Worm (Caenorhabditis elegans) whole organism, L2 larva: Measurements from ENCODE around the gene sra-27.

Experiments used
- C34F6.9 ChIP-seq: fragments of 150-350 bp; optimal IDR thresholded peaks from 2 replicates; lab custom pipeline; 2014; ENCODE audit warnings: missing biosample characterization, missing genetic modification characterization
- F13H6.1 ChIP-seq: sonication (generic microtip); optimal IDR thresholded peaks from 2 replicates; lab custom pipeline; 2016; ENCODE audit warnings: missing genetic modification characterization, missing compliant biosample characterization
- Y55F3AM.14 ChIP-seq: fragments of 200-800 bp; sonication (Bioruptor generic); optimal IDR thresholded peaks from 2 replicates; lab custom pipeline; 2018; ENCODE audit warnings: mild to moderate bottlenecking, missing genetic modification characterization, missing compliant biosample characterization
- ZK546.5 ChIP-seq: sonication (generic microtip); optimal IDR thresholded peaks from 2 replicates; lab custom pipeline; 2017; ENCODE audit warnings: missing biosample characterization, missing genetic modification characterization
- alr-1 ChIP-seq: fragments of 150-350 bp; optimal IDR thresholded peaks from 2 replicates; lab custom pipeline; 2014; ENCODE audit warnings: missing biosample characterization, missing genetic modification characterization
- aly-2 ChIP-seq: fragments of 150-350 bp; optimal IDR thresholded peaks from 2 replicates; lab custom pipeline; 2014; ENCODE audit warnings: missing biosample characterization, missing genetic modification characterization
- ama-1 ChIP-seq: fragments of 150-350 bp; optimal IDR thresholded peaks from 2 replicates; lab custom pipeline; 2018; ENCODE audit warnings: inconsistent platforms
- ceh-16 ChIP-seq: fragments of 150-350 bp; optimal IDR thresholded peaks from 2 replicates; lab custom pipeline; 2014; ENCODE audit warnings: missing biosample characterization, missing genetic modification characterization
- crh-2 ChIP-seq: sonication (generic microtip); optimal IDR thresholded peaks from 2 replicates; lab custom pipeline; 2017; ENCODE audit warnings: missing biosample characterization, missing genetic modification characterization
- dmd-4 ChIP-seq: sonication (generic microtip); optimal IDR thresholded peaks from 2 replicates; lab custom pipeline; 2017; ENCODE audit warnings: missing biosample characterization, missing genetic modification characterization
- elt-1 ChIP-seq: fragments of 150-350 bp; optimal IDR thresholded peaks from 2 replicates; lab custom pipeline; 2014; ENCODE audit warnings: missing biosample characterization, missing genetic modification characterization
- gmeb-1 ChIP-seq: fragments of 150-350 bp; optimal IDR thresholded peaks from 2 replicates; lab custom pipeline; 2014; ENCODE audit warnings: missing biosample characterization, missing genetic modification characterization
- lin-11 ChIP-seq: fragments of 150-350 bp; sonication (generic microtip); optimal IDR thresholded peaks from 2 replicates; lab custom pipeline; 2014; ENCODE audit warnings: missing biosample characterization, missing genetic modification characterization, inconsistent platforms, mixed read lengths
- lin-13 ChIP-seq: fragments of 150-350 bp; optimal IDR thresholded peaks from 2 replicates; lab custom pipeline; 2014; ENCODE audit warnings: missing biosample characterization, missing genetic modification reagents, missing genetic modification characterization
- lsy-2 ChIP-seq, 2 experiments: fragments of 150-350 bp in 1 of 2; sonication (generic microtip) in 1 of 2; optimal IDR thresholded peaks; 2 replicates each; lab custom pipeline; 2014 to 2017; ENCODE audit warnings: missing biosample characterization in 2 of 2, missing genetic modification characterization in 2 of 2
- mab-5 ChIP-seq: fragments of 150-350 bp; optimal IDR thresholded peaks from 2 replicates; lab custom pipeline; 2014; ENCODE audit warnings: missing biosample characterization, missing genetic modification characterization
- mbf-1 ChIP-seq: sonication (generic microtip); optimal IDR thresholded peaks from 2 replicates; lab custom pipeline; 2017; ENCODE audit warnings: missing biosample characterization, missing genetic modification characterization
- mdl-1 ChIP-seq, 2 experiments: fragments of 150-350 bp in 1 of 2; sonication (generic microtip) in 1 of 2; optimal IDR thresholded peaks; 2 replicates each; lab custom pipeline; 2017; ENCODE audit warnings: missing biosample characterization in 2 of 2, missing genetic modification characterization in 2 of 2
- nhr-11 ChIP-seq: fragments of 150-350 bp; optimal IDR thresholded peaks from 2 replicates; lab custom pipeline; 2014; ENCODE audit warnings: missing biosample characterization, missing genetic modification characterization
- nhr-12 ChIP-seq: fragments of 150-350 bp; optimal IDR thresholded peaks from 2 replicates; lab custom pipeline; 2014; ENCODE audit warnings: missing biosample characterization, missing genetic modification characterization
- nhr-129 ChIP-seq: fragments of 150-350 bp; optimal IDR thresholded peaks from 2 replicates; lab custom pipeline; 2014; ENCODE audit warnings: missing biosample characterization, missing genetic modification characterization
- nhr-23 ChIP-seq: fragments of 150-350 bp; optimal IDR thresholded peaks from 2 replicates; lab custom pipeline; 2014; ENCODE audit warnings: missing biosample characterization, missing genetic modification reagents, missing genetic modification characterization
- nhr-237 ChIP-seq: fragments of 150-350 bp; optimal IDR thresholded peaks from 2 replicates; lab custom pipeline; 2014; ENCODE audit warnings: missing biosample characterization, missing genetic modification characterization
- nhr-25 ChIP-seq: fragments of 150-350 bp; sonication (generic microtip); optimal IDR thresholded peaks from 3 replicates; lab custom pipeline; 2014; ENCODE audit warnings: missing biosample characterization, missing genetic modification characterization
- nhr-6 ChIP-seq: fragments of 150-350 bp; optimal IDR thresholded peaks from 2 replicates; lab custom pipeline; 2014; ENCODE audit warnings: missing biosample characterization, missing genetic modification characterization
- nhr-77 ChIP-seq: fragments of 150-350 bp; optimal IDR thresholded peaks from 2 replicates; lab custom pipeline; 2014; ENCODE audit warnings: missing biosample characterization, missing genetic modification characterization
- sma-3 ChIP-seq: sonication (generic microtip); optimal IDR thresholded peaks from 2 replicates; lab custom pipeline; 2016; ENCODE audit warnings: missing genetic modification reagents, missing genetic modification characterization, missing compliant biosample characterization
- sma-9 ChIP-seq, 2 experiments: fragments of 150-350 bp in 1 of 2; sonication (generic microtip) in 1 of 2; optimal IDR thresholded peaks; 2 replicates each; lab custom pipeline; 2014 to 2016; ENCODE audit warnings: missing genetic modification characterization in 2 of 2, mild to moderate bottlenecking in 1 of 2, missing biosample characterization in 1 of 2, missing compliant biosample characterization in 1 of 2, missing genetic modification reagents in 1 of 2, moderate library complexity in 1 of 2
- unc-55 ChIP-seq: fragments of 150-350 bp; sonication (generic microtip); optimal IDR thresholded peaks from 3 replicates; lab custom pipeline; 2014; ENCODE audit warnings: missing biosample characterization, missing genetic modification reagents, missing genetic modification characterization
- ztf-4 ChIP-seq: fragments of 150-350 bp; optimal IDR thresholded peaks from 2 replicates; lab custom pipeline; 2014; ENCODE audit warnings: missing biosample characterization, missing genetic modification characterization

The sra-27 gene

DNA sequence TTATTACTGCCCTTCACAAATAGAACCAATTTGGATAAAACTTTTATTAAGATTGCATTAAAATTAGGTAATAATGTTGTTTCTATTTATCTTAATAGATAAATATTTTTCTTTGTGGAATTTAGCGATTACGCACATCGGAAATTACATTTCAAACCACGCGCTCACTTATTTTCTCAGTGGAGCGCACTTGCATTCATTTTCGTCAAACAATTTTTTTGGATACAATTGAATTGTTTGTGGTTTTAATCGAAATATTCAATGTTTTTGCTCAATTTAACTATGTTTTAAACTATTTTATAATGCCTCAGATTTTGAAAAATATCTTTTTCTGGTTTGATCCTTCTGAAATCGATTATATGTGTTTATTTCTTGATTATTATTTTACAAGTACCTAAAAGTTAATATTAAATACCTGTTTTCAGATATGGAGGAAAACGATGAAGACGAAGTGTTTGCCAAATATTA lies 32.8 kb upstream of the sra-27 start, which contains the start of gene utp-20:
Gene utp-20, plus strand, starts transcription at position 418 of the 468 bp plus-strand sequence.
- peak; percentile 30 for TF ChIP-seq sma-9 (GFP tag; optimal IDR thresholded peaks at IDR 0.05; lab: Kevin White, UChicago)
- no peak for TF ChIP-seq sma-9 (tag; optimal IDR thresholded peaks at IDR 0.05; lab: Kevin White, UChicago)
- peak; percentile 5 for TF ChIP-seq F13H6.1 (tag; lab: Kevin White, UChicago)
- no peak for TF ChIP-seq ZK546.5 (tag; lab: Kevin White, UChicago)
- TF ChIP-seq nhr-25 (tag; lab: Kevin White, UChicago) = no peak
- peak; percentile 13 for TF ChIP-seq mab-5 (tag; lab: Kevin White, UChicago)
- TF ChIP-seq lin-13 (GFP tag; lab: Kevin White, UChicago) = peak; percentile 44
- peak; percentile 64 for TF ChIP-seq C34F6.9 (tag; lab: Kevin White, UChicago)
- no peak for TF ChIP-seq ztf-4 (tag; lab: Kevin White, UChicago)
- TF ChIP-seq crh-2 (tag; lab: Kevin White, UChicago) = peak; percentile 44
- no peak for TF ChIP-seq nhr-23 (tag; lab: Kevin White, UChicago)
- peak; percentile 87 for TF ChIP-seq unc-55 (GFP tag; lab: Kevin White, UChicago)
- peak; percentile 61 for TF ChIP-seq nhr-129 (tag; lab: Kevin White, UChicago)
- peak; percentile 90 for TF ChIP-seq gmeb-1 (tag; lab: Kevin White, UChicago)
- TF ChIP-seq lsy-2 (tag; optimal IDR thresholded peaks at IDR 0.05; lab: Kevin White, UChicago) = peak in 1 of 2 experiments; percentile 81
- TF ChIP-seq sma-3 = peak; percentile 55

DNA sequence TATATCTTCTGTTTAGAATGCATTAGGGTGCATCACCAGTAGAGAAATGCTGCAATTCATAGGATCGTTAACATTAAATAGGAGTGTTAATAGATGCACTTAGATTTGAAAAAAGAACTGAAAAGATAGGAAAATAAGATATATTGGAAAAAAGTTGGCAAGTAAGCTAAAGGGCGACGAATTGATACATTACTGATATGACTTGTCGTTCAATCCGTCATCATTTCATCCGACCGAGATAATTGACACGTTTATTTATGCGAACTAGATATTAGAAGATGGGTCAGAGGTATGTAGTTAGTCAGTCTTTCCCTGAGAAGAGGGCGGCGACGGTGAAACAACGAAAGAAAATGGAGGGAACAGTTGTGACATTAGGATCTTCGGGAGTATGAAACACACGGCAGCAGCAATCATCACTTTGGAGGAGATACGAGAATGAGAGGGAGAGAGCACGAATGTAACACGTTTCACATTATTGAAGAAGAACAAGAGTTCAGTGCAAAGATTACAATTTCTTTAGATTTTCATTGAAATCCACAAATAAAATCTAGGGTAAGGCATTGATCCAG lies 23.9 kb upstream of the sra-27 start, which contains the start of gene lron-15:
Gene lron-15, minus strand, starts transcription at position 51 of the 569 bp plus-strand sequence.
- TF ChIP-seq mab-5 (tag; lab: Kevin White, UChicago) (no peak), lin-11 (tag; lab: Kevin White, UChicago) (no peak)

DNA sequence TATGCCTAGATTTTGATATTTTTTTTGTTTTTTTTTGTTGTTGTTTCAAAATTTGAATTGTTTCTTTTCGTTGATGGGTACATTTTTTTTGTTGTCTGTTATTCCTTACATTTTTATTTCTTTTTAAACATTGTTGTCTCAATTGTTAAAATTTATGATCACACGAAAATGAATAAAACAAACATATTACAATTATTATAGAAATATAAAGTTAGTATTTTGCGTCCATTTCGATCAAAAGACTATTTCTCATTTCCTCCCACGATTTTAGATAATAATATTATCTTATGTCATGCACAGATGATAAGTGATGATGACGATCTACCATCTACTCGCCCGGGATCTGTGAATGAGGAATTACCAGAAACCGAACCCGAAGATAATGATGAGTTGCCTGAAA lies 14.1 kb upstream of the sra-27 start, which contains the start of gene wrn-1:
Gene wrn-1, plus strand, starts transcription at position 301 of the 400 bp plus-strand sequence.
- no peak for TF ChIP-seq mdl-1 (tag; optimal IDR thresholded peaks at IDR 0.05; lab: Kevin White, UChicago)
- TF ChIP-seq, all 48 proteins: peak for 0

DNA sequence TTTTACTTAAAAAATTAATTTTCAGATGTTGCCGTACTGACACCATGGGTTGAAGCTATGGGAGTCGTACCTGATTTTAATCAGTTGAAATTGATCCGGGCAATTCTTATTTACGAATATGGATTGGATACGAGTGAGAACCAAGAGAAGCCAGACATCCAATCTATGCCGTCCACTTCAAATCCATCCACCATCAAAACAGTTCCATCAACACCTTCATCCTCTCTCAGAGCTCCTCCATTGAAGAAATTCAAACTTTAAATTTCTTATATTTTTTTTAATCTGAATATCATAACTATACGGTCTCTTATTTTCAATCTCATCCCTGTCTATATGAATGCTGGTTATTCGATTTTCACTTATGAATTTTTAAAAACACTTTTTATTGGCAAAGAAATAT lies 9.9 kb upstream of the sra-27 start:
- TF ChIP-seq nhr-11 (tag; lab: Kevin White, UChicago) (no peak), ztf-4 (tag; lab: Kevin White, UChicago) (no peak), alr-1 (tag; lab: Kevin White, UChicago) (no peak), nhr-237 (tag; lab: Kevin White, UChicago) (no peak), nhr-6 (tag; lab: Kevin White, UChicago) (no peak), unc-55 (GFP tag; lab: Kevin White, UChicago) (no peak), nhr-77 (no peak), Y55F3AM.14 (GFP tag; lab: Kevin White, UChicago) (no peak), lin-11 (tag; lab: Kevin White, UChicago) (no peak), nhr-23 (tag; lab: Kevin White, UChicago) (no peak), elt-1 (tag; lab: Kevin White, UChicago) (no peak), dmd-4 (tag; lab: Kevin White, UChicago) (no peak), mbf-1 (tag; lab: Kevin White, UChicago) (no peak), ama-1 (lab: Kevin White, UChicago) (no peak), nhr-12 (tag; lab: Kevin White, UChicago) (no peak), nhr-25 (tag; lab: Kevin White, UChicago) (no peak), gmeb-1 (tag; lab: Kevin White, UChicago) (no peak), mab-5 (tag; lab: Kevin White, UChicago) (no peak)
- TF ChIP-seq, all 48 proteins: peak for 0

DNA sequence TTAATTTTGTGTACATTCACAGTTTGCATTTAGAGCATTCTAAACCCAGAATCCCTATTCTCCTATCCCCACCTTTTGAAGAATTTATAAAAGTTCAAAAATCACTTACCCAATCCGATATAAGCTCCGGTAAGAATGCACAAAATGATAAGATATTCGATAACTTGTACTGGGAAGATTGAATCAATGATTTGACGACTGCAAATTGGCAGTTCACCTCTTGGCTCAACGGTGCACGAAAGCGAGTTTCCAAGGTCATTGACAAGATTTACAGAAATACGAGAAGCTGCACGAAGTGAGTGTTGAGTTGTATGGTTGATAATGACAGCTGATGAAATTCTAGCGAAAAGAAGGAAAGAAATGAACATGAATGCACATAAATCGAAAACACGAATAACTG lies 8.5 kb upstream of the sra-27 start:
- TF ChIP-seq sma-3 (no peak), aly-2 (no peak), mbf-1 (tag; lab: Kevin White, UChicago) (no peak), nhr-129 (tag; lab: Kevin White, UChicago) (peak; percentile 27), ama-1 (lab: Kevin White, UChicago) (peak; percentile 51), ceh-16 (tag; lab: Kevin White, UChicago) (no peak)
